Worm (Caenorhabditis elegans): ENCODE data around the gene C49C3.7.

ce11 chrIV:17333542-17334281 lies 1.4 kb downstream of the C49C3.7 start, which contains the start of gene C49C3.15:
- TF ChIP-seq ztf-11 (tag; optimal IDR thresholded peaks at IDR 0.05) (no peak), tbx-8 (GFP tag; optimal IDR thresholded peaks at IDR 0.05) (no peak), snpc-4 (tag; optimal IDR thresholded peaks at IDR 0.05) (no peak), unc-62 (GFP tag; optimal IDR thresholded peaks at IDR 0.05) (peak; percentile 35), sem-2 (GFP tag; optimal IDR thresholded peaks at IDR 0.05) (no peak), nhr-2 (tag; optimal IDR thresholded peaks at IDR 0.05) (no peak), elt-3 (tag; optimal IDR thresholded peaks at IDR 0.05) (no peak), nhr-76 (tag; optimal IDR thresholded peaks at IDR 0.05) (no peak), ces-1 (GFP tag; optimal IDR thresholded peaks at IDR 0.05) (peak; percentile 31), lin-13 (tag; optimal IDR thresholded peaks at IDR 0.05) (no peak), nhr-12 (tag; optimal IDR thresholded peaks at IDR 0.05) (no peak), lin-32 (GFP tag; optimal IDR thresholded peaks at IDR 0.05) (no peak), unc-39 (tag; optimal IDR thresholded peaks at IDR 0.05) (no peak), ham-2 (GFP tag; optimal IDR thresholded peaks at IDR 0.05) (no peak)

All from whole organism, mixed stage, embryonic.